Worm (Caenorhabditis elegans) whole organism, L4/young adult: ENCODE results near the gene C16C8.7.

ENCODE experiments used
- dao-5 ChIP-seq: sonication (generic microtip); optimal IDR thresholded peaks from 2 replicates; lab custom pipeline; 2016; ENCODE audit warnings: missing genotype, missing genetic modification characterization, moderate library complexity, missing compliant biosample characterization
- him-1 ChIP-seq: sonication (generic microtip); optimal IDR thresholded peaks from 2 replicates; lab custom pipeline; 2016; ENCODE audit warnings: missing genotype, missing genetic modification reagents, missing genetic modification characterization, missing compliant biosample characterization

DNA sequence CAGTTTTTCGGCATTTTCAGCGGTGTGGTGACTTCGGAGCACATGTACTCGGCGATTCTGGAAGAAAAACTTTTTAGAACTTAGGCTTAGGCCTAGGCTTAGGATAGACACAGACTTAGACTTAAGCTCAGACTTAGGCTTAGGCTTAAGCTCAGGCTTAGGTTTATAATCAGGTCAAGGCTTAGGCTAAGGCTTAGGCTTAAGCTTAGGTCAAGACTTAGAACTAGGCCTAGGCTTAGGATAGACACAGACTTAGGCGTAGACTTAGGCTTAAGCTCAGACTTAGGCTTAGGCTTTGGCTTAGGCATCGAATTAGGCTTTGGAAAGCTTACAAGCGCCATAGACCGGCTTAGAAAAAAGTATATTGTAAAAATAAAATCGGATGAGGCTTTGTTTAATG, 16.6 kb upstream of the C16C8.7 start:
- TF ChIP-seq him-1 = no peak
- no peak for TF ChIP-seq dao-5 (tag; lab: Kevin White, UChicago)
